Fruit fly (Drosophila melanogaster): ENCODE measurements around the gene scat.

DNA sequence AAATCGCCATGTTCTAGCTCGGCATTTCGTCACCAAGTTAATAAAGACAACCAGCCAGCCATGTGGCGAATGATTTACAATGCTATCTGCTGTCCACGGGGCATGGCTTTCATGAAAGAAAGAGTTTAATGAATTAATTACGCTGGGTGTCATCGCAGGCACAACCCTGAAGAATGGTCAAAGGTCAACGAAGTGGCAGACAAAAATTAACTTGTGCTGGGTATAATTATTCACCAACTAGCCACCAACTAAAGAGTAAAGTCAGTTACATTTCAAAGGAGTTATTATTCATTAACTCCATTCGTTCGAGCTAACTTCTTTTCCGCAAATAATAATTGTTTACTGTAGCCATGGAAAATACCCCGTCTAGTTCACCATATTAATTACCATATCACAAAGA is 26.3 kb downstream of the scat start:
- TF ChIP-seq ttk (optimal IDR thresholded peaks at IDR 0.05) (no peak), h (optimal IDR thresholded peaks at IDR 0.05) (no peak), psq (optimal IDR thresholded peaks at IDR 0.05) (no peak)

All from Kc167 (cell line).